Worm (Caenorhabditis elegans) whole organism, late embryonic: ENCODE measurements around the gene F55C9.15.
"Not testable (repeated sequence)": the region's sequence is repeated elsewhere in the genome, so short reads cannot be mapped to it uniquely, and the experiment has no call there.

Experiments
- C38D4.7 ChIP-seq: fragments of 200-800 bp; sonication (Bioruptor generic); optimal IDR thresholded peaks from 2 replicates; lab custom pipeline; 2018; ENCODE audit warnings: mild to moderate bottlenecking, missing genetic modification characterization, moderate library complexity, missing compliant biosample characterization
- F13H6.1 ChIP-seq: sonication (generic microtip); optimal IDR thresholded peaks from 2 replicates; lab custom pipeline; 2016; ENCODE audit warnings: missing genetic modification characterization, missing compliant biosample characterization
- K02D7.2 ChIP-seq: sonication (generic microtip); optimal IDR thresholded peaks from 2 replicates; lab custom pipeline; 2017; ENCODE audit warnings: mild to moderate bottlenecking, missing genetic modification characterization, missing compliant biosample characterization
- T23F11.4 ChIP-seq: fragments of 200-800 bp; sonication (Bioruptor generic); optimal IDR thresholded peaks from 2 replicates; lab custom pipeline; 2018; ENCODE audit warnings: mild to moderate bottlenecking, missing genetic modification characterization, missing compliant biosample characterization
- Y22D7AL.16 ChIP-seq: sonication (generic microtip); optimal IDR thresholded peaks from 2 replicates; lab custom pipeline; 2016; ENCODE audit warnings: missing genetic modification characterization, missing compliant biosample characterization
- ama-1 ChIP-seq: fragments of 150-350 bp; optimal IDR thresholded peaks from 2 replicates; lab custom pipeline; 2014
- ceh-14 ChIP-seq: sonication (generic microtip); optimal IDR thresholded peaks from 2 replicates; lab custom pipeline; 2016; ENCODE audit warnings: missing genotype, missing genetic modification characterization, missing compliant biosample characterization
- ceh-18 ChIP-seq: sonication (generic microtip); optimal IDR thresholded peaks from 2 replicates; lab custom pipeline; 2016; ENCODE audit warnings: missing genetic modification characterization, missing compliant biosample characterization
- ceh-2 ChIP-seq: sonication (generic microtip); optimal IDR thresholded peaks from 2 replicates; lab custom pipeline; 2016; ENCODE audit warnings: missing genotype, missing genetic modification characterization, missing compliant biosample characterization
- ceh-22 ChIP-seq: sonication (generic microtip); optimal IDR thresholded peaks from 2 replicates; lab custom pipeline; 2017; ENCODE audit warnings: missing biosample characterization, missing genetic modification characterization
- ceh-24 ChIP-seq: sonication (generic microtip); optimal IDR thresholded peaks from 2 replicates; lab custom pipeline; 2016; ENCODE audit warnings: mild to moderate bottlenecking, missing genetic modification characterization, missing compliant biosample characterization
- ceh-30 ChIP-seq: fragments of 150-350 bp; optimal IDR thresholded peaks from 2 replicates; lab custom pipeline; 2014; ENCODE audit warnings: missing biosample characterization, missing genetic modification characterization
- ceh-34 ChIP-seq: sonication (generic microtip); optimal IDR thresholded peaks from 2 replicates; lab custom pipeline; 2016; ENCODE audit warnings: mild to moderate bottlenecking, missing genetic modification characterization, missing compliant biosample characterization
- ceh-45 ChIP-seq: fragments of 200-800 bp; sonication (Bioruptor generic); IDR thresholded peaks from 2 replicates; pipeline ENCODE4 v1.3.6; 2022; ENCODE audit warnings: missing genetic modification reagents, missing genetic modification characterization, missing compliant biosample characterization
- ceh-48 ChIP-seq: sonication (generic microtip); optimal IDR thresholded peaks from 2 replicates; lab custom pipeline; 2016; ENCODE audit warnings: missing genetic modification characterization, inconsistent platforms, missing compliant biosample characterization
- che-1 ChIP-seq: sonication (generic microtip); optimal IDR thresholded peaks from 2 replicates; lab custom pipeline; 2016; ENCODE audit warnings: mild to moderate bottlenecking, missing genetic modification characterization, missing compliant biosample characterization
- elt-4 ChIP-seq: sonication (generic microtip); optimal IDR thresholded peaks from 2 replicates; lab custom pipeline; 2016; ENCODE audit warnings: missing genetic modification characterization, missing compliant biosample characterization
- ets-4 ChIP-seq: sonication (generic microtip); optimal IDR thresholded peaks from 2 replicates; lab custom pipeline; 2016; ENCODE audit warnings: missing genetic modification characterization, missing compliant biosample characterization
- fkh-10 ChIP-seq: fragments of 150-350 bp; optimal IDR thresholded peaks from 2 replicates; lab custom pipeline; 2014; ENCODE audit warnings: missing biosample characterization, missing genetic modification reagents, missing genetic modification characterization
- fkh-6 ChIP-seq: sonication (generic microtip); optimal IDR thresholded peaks from 2 replicates; lab custom pipeline; 2016; ENCODE audit warnings: missing genetic modification characterization, missing compliant biosample characterization
- hlh-13 ChIP-seq: fragments of 200-800 bp; sonication (Bioruptor generic); optimal IDR thresholded peaks from 2 replicates; lab custom pipeline; 2018; ENCODE audit warnings: mild to moderate bottlenecking, missing genetic modification characterization, missing compliant biosample characterization
- hlh-30 ChIP-seq: sonication (generic microtip); optimal IDR thresholded peaks from 2 replicates; lab custom pipeline; 2017; ENCODE audit warnings: antibody characterized with exemption, missing genetic modification characterization, missing compliant biosample characterization; ENCODE audit not compliant: insufficient read depth
- hlh-6 ChIP-seq: sonication (generic microtip); optimal IDR thresholded peaks from 2 replicates; lab custom pipeline; 2016; ENCODE audit warnings: missing genotype, missing genetic modification characterization, missing compliant biosample characterization
- hlh-8 ChIP-seq: sonication (generic microtip); optimal IDR thresholded peaks from 2 replicates; lab custom pipeline; 2016; ENCODE audit warnings: missing genotype, missing genetic modification characterization, missing compliant biosample characterization
- lin-11 ChIP-seq: fragments of 200-800 bp; sonication (Bioruptor generic); optimal IDR thresholded peaks from 2 replicates; lab custom pipeline; 2018; ENCODE audit warnings: mild to moderate bottlenecking, missing genetic modification characterization, missing compliant biosample characterization
- mec-3 ChIP-seq: sonication (generic microtip); optimal IDR thresholded peaks from 2 replicates; lab custom pipeline; 2016; ENCODE audit warnings: borderline replicate concordance, missing genetic modification characterization, missing compliant biosample characterization
- nhr-232 ChIP-seq: sonication (generic microtip); optimal IDR thresholded peaks from 2 replicates; lab custom pipeline; 2016; ENCODE audit warnings: missing genetic modification characterization, missing compliant biosample characterization
- npax-4 ChIP-seq: sonication (generic microtip); optimal IDR thresholded peaks from 2 replicates; lab custom pipeline; 2016; ENCODE audit warnings: missing genetic modification characterization, missing compliant biosample characterization
- pat-9 ChIP-seq: fragments of 200-800 bp; sonication (Bioruptor generic); optimal IDR thresholded peaks from 2 replicates; lab custom pipeline; 2018; ENCODE audit warnings: mild to moderate bottlenecking, missing genetic modification characterization, moderate library complexity, missing compliant biosample characterization
- pax-1 ChIP-seq: fragments of 150-350 bp; optimal IDR thresholded peaks from 2 replicates; lab custom pipeline; 2014; ENCODE audit warnings: missing biosample characterization, missing genetic modification characterization
- pros-1 ChIP-seq: fragments of 150-350 bp; optimal IDR thresholded peaks from 2 replicates; lab custom pipeline; 2014; ENCODE audit warnings: missing biosample characterization, missing genetic modification reagents, missing genetic modification characterization
- sox-2 ChIP-seq: fragments of 200-800 bp; sonication (Bioruptor generic); IDR thresholded peaks from 2 replicates; pipeline ENCODE4 v1.3.6; 2022; ENCODE audit warnings: missing genetic modification reagents, missing genetic modification characterization, missing compliant biosample characterization
- sox-4 ChIP-seq: sonication (generic microtip); optimal IDR thresholded peaks from 2 replicates; lab custom pipeline; 2017; ENCODE audit warnings: mild to moderate bottlenecking, missing genetic modification characterization, inconsistent platforms, missing compliant biosample characterization
- syd-9 ChIP-seq: sonication (generic microtip); optimal IDR thresholded peaks from 2 replicates; lab custom pipeline; 2016; ENCODE audit warnings: mild to moderate bottlenecking, missing genetic modification characterization, moderate library complexity, missing compliant biosample characterization
- tbx-7 ChIP-seq: sonication (generic microtip); optimal IDR thresholded peaks from 2 replicates; lab custom pipeline; 2016; ENCODE audit warnings: missing genotype, missing genetic modification characterization, missing compliant biosample characterization
- unc-3 ChIP-seq, 2 experiments: fragments of 200-800 bp in 1 of 2; sonication (Bioruptor generic) in 1 of 2; sonication (generic microtip) in 1 of 2; conservative IDR thresholded peaks in 1 of 2; optimal IDR thresholded peaks in 1 of 2; 2 replicates each; pipeline versions ENCODE4 v1.3.6 to Lab custom; 2016 to 2022; ENCODE audit warnings: missing compliant biosample characterization in 2 of 2, missing genetic modification characterization in 2 of 2, missing genetic modification reagents in 1 of 2
- unc-55 ChIP-seq: sonication (generic microtip); optimal IDR thresholded peaks from 2 replicates; lab custom pipeline; 2017; ENCODE audit warnings: missing biosample characterization, missing genetic modification reagents, missing genetic modification characterization
- unc-86 ChIP-seq: sonication (generic microtip); optimal IDR thresholded peaks from 2 replicates; lab custom pipeline; 2016; ENCODE audit warnings: missing genetic modification characterization, missing compliant biosample characterization
- ztf-16 ChIP-seq: sonication (generic microtip); optimal IDR thresholded peaks from 2 replicates; lab custom pipeline; 2017; ENCODE audit warnings: missing genetic modification characterization, missing compliant biosample characterization

Gene F55C9.15

ce11 chrV:19278488-19278887 is 28.3 kb downstream of the F55C9.15 start:
- TF ChIP-seq che-1 (tag; lab: Kevin White, UChicago), result no peak
- TF ChIP-seq, all 69 proteins: peak for 0

- TF ChIP-seq pax-1 (tag; lab: Kevin White, UChicago) (no peak), pros-1 (tag; lab: Kevin White, UChicago) (no peak), sox-4 (no peak), Y22D7AL.16 (tag; lab: Kevin White, UChicago) (no peak), ama-1 (lab: Kevin White, UChicago) (no peak), sox-2 (GFP tag; lab: Robert Waterston, UW) (no peak), ceh-45 (GFP tag; lab: Robert Waterston, UW) (no peak)
Observed at ce11 chrV:19276354-19276753, 30.5 kb downstream of the F55C9.15 start.

ce11 chrV:19264148-19264547 is 42.7 kb downstream of the F55C9.15 start, which contains the start of gene F21D9.1:
F21D9.1 (plus strand) TSS chrV:19264448.
- not testable (repeated sequence) for TF ChIP-seq lin-11; ceh-48 (tag; lab: Kevin White, UChicago); ceh-30

ce11 chrV:19262349-19262748 is 44.5 kb downstream of the F55C9.15 start, which contains the start of gene F21D9.2:
F21D9.2 (minus strand) TSS chrV:19262449.
- no peak for TF ChIP-seq ceh-34
- no peak for TF ChIP-seq ceh-24 (tag; lab: Kevin White, UChicago)
- no peak for TF ChIP-seq ceh-30
- TF ChIP-seq hlh-30 (tag; lab: Kevin White, UChicago), result no peak

ce11 chrV:19260686-19261085 is 46.1 kb downstream of the F55C9.15 start:
- TF ChIP-seq hlh-6 (tag; lab: Kevin White, UChicago) (no peak), fkh-10 (no peak), mec-3 (no peak), pros-1 (tag; lab: Kevin White, UChicago) (no peak), tbx-7 (tag; lab: Kevin White, UChicago) (no peak), ceh-48 (tag; lab: Kevin White, UChicago) (no peak), fkh-6 (no peak), T23F11.4 (GFP tag; lab: Kevin White, UChicago) (no peak), unc-55 (GFP tag; lab: Kevin White, UChicago) (no peak), C38D4.7 (no peak), hlh-13 (no peak), syd-9 (no peak), unc-3 (GFP tag; conservative IDR thresholded peaks at IDR 0.05; lab: Robert Waterston, UW) (no peak), unc-3 (tag; optimal IDR thresholded peaks at IDR 0.05; lab: Kevin White, UChicago) (no peak), unc-86 (tag; lab: Kevin White, UChicago) (no peak), ets-4 (no peak)

- no peak for TF ChIP-seq fkh-6
- TF ChIP-seq ceh-24 (tag; lab: Kevin White, UChicago), result no peak
- TF ChIP-seq ceh-2, result no peak
- TF ChIP-seq ceh-30, result no peak
- TF ChIP-seq ceh-18 (tag; lab: Kevin White, UChicago), result no peak
- no peak for TF ChIP-seq elt-4
- no peak for TF ChIP-seq hlh-8 (tag; lab: Kevin White, UChicago)
- no peak for TF ChIP-seq npax-4 (tag; lab: Kevin White, UChicago)
- no peak for TF ChIP-seq ztf-16
- TF ChIP-seq K02D7.2 (tag; lab: Kevin White, UChicago), result no peak
- no peak for TF ChIP-seq pat-9 (tag; lab: Kevin White, UChicago)
- no peak for TF ChIP-seq F13H6.1
- no peak for TF ChIP-seq che-1 (tag; lab: Kevin White, UChicago)
- no peak for TF ChIP-seq nhr-232 (tag; lab: Kevin White, UChicago)
- no peak for TF ChIP-seq C38D4.7
- TF ChIP-seq ceh-14 (tag; lab: Kevin White, UChicago), result no peak
- TF ChIP-seq ceh-48 (tag; lab: Kevin White, UChicago), result no peak
- no peak for TF ChIP-seq ceh-22
- no peak for TF ChIP-seq lin-11
Observed at ce11 chrV:19259403-19259802, 47.4 kb downstream of the F55C9.15 start.
